Worm (Caenorhabditis elegans): ENCODE data around the gene ebp-2.

- TF ChIP-seq ztf-29 (GFP tag; IDR thresholded peaks at IDR 0.05) = no peak
- no peak for TF ChIP-seq ref-1 (GFP tag; conservative IDR thresholded peaks at IDR 0.05)
- TF ChIP-seq flt-1 (GFP tag; IDR thresholded peaks at IDR 0.05) = no peak
- TF ChIP-seq med-1 (GFP tag; optimal IDR thresholded peaks at IDR 0.05; ENCODE audit: insufficient read depth) = no peak
- no peak for TF ChIP-seq ztf-23 (GFP tag; IDR thresholded peaks at IDR 0.05)
- no peak for TF ChIP-seq tab-1 (GFP tag; IDR thresholded peaks at IDR 0.05)
- TF ChIP-seq T22C8.4 (GFP tag; IDR thresholded peaks at IDR 0.05) = no peak
Measured at ce11 chrII:11469574-11470108, 27.1 kb downstream of the ebp-2 start, which contains the start of gene cisd-1.

Data from whole organism, midembryonic.